Worm (Caenorhabditis elegans): Measurements from ENCODE around the gene cyp-35D1.
"Not testable (repeated sequence)": the region's sequence is repeated elsewhere in the genome, so short reads cannot be mapped to it uniquely, and the experiment has no call there.

ce11 chrV:16040848-16041247, 28.2 kb upstream of the cyp-35D1 start:
- not testable (repeated sequence) for TF ChIP-seq lsy-2 (tag; optimal IDR thresholded peaks at IDR 0.05); rbr-2 (tag; optimal IDR thresholded peaks at IDR 0.05); ztf-7 (tag; optimal IDR thresholded peaks at IDR 0.05); lin-1 (GFP tag; IDR thresholded peaks at IDR 0.05); nhr-237 (tag; optimal IDR thresholded peaks at IDR 0.05); nhr-11 (tag; optimal IDR thresholded peaks at IDR 0.05); ceh-32 (tag; optimal IDR thresholded peaks at IDR 0.05; ENCODE audit: poor library complexity); aly-2 (tag; optimal IDR thresholded peaks at IDR 0.05); Y105C5A.15 (GFP tag; IDR thresholded peaks at IDR 0.05); ama-1 (optimal IDR thresholded peaks at IDR 0.05); unc-39 (tag; optimal IDR thresholded peaks at IDR 0.05); spr-3 (GFP tag; optimal IDR thresholded peaks at IDR 0.05); mep-1 (tag; optimal IDR thresholded peaks at IDR 0.05)
